Fruit fly (Drosophila melanogaster) whole organism, adult: ENCODE measurements around the gene CG18596.

ENCODE experiments used
- CG7101 ChIP-seq: fragments of 200-800 bp; sonication (Bioruptor generic); optimal IDR thresholded peaks from 2 replicates; lab custom pipeline; 2018; ENCODE audit warnings: missing biosample characterization, mild to moderate bottlenecking, missing genetic modification characterization, moderate library complexity
- cnc ChIP-seq, 2 experiments: fragments of >200 bp; optimal IDR thresholded peaks; 2 replicates each; lab custom pipeline; 2017

- no peak for TF ChIP-seq cnc (optimal IDR thresholded peaks at IDR 0.05; lab: Kevin White, UChicago)
- TF ChIP-seq CG7101 (tag; lab: Kevin White, UChicago): no peak
These were observed 10.0 kb upstream of the CG18596 start, which contains the start of gene CG5382 for dm6 chr3R:22365660-22366195.
